Worm (Caenorhabditis elegans) whole organism, L4 larva: ENCODE measurements around the gene gpch-1.

ENCODE experiments used
- aly-2 ChIP-seq: sonication (generic microtip); optimal IDR thresholded peaks from 2 replicates; lab custom pipeline; 2018; ENCODE audit warnings: missing biosample characterization, missing genetic modification characterization
- hlh-11 ChIP-seq: fragments of 200-800 bp; sonication (Bioruptor generic); optimal IDR thresholded peaks from 2 replicates; lab custom pipeline; 2018; ENCODE audit warnings: mild to moderate bottlenecking, missing genetic modification characterization, missing compliant biosample characterization
- lsy-2 ChIP-seq, 2 experiments: fragments of 150-350 bp in 1 of 2; sonication (generic microtip) in 1 of 2; optimal IDR thresholded peaks; 2 replicates each; lab custom pipeline; 2014 to 2017; ENCODE audit warnings: missing biosample characterization in 2 of 2, missing genetic modification characterization in 2 of 2
- mep-1 ChIP-seq: fragments of 150-350 bp; sonication (generic microtip); optimal IDR thresholded peaks from 3 replicates; lab custom pipeline; 2014; ENCODE audit warnings: missing biosample characterization, missing genetic modification characterization
- mxl-2 ChIP-seq: fragments of 200-800 bp; sonication (Bioruptor generic); conservative IDR thresholded peaks from 2 replicates; pipeline ENCODE4 v1.3.6; 2022; ENCODE audit warnings: missing genetic modification reagents, missing genetic modification characterization, missing compliant biosample characterization
- nhr-77 ChIP-seq: fragments of 150-350 bp; optimal IDR thresholded peaks from 2 replicates; lab custom pipeline; 2014; ENCODE audit warnings: missing biosample characterization, missing genetic modification characterization
- pha-4 ChIP-seq, 2 experiments: fragments of 150-350 bp in 1 of 2; fragments of 200-800 bp in 1 of 2; sonication (Bioruptor generic) in 1 of 2; IDR thresholded peaks in 1 of 2; optimal IDR thresholded peaks in 1 of 2; 2 replicates each; pipeline versions ENCODE4 v1.3.6 to Lab custom; 2014 to 2022; ENCODE audit warnings: missing genetic modification characterization in 2 of 2, missing genetic modification reagents in 2 of 2, missing biosample characterization in 1 of 2, missing compliant biosample characterization in 1 of 2
- ztf-11 ChIP-seq: fragments of 150-350 bp; optimal IDR thresholded peaks from 2 replicates; lab custom pipeline; 2014; ENCODE audit warnings: missing biosample characterization, missing genetic modification characterization

DNA sequence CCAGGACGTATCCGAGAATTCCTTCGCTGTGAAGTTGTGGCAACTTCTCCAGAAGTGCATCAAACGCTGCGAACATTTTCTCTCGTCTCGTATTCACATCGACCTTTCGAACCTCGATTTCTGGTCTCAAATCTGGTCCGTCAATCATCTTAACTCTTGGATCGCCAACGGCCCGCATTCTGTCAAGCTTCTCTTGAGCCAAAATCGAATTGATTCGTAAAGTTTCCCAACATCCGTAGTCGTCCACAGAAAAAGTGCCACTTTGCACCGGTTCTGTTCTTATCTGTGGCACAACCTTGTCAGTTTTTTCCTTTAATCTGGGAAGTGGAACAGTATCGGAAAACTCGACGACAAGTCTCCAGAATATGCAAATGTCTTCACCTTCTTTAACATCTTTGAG is 26.9 kb downstream of the gpch-1 start:
- no peak for TF ChIP-seq ztf-11 (tag; lab: Kevin White, UChicago)
- no peak for TF ChIP-seq pha-4 (GFP tag; IDR thresholded peaks at IDR 0.05; lab: Robert Waterston, UW)
- no peak for TF ChIP-seq pha-4 (tag; optimal IDR thresholded peaks at IDR 0.05; lab: Kevin White, UChicago)
- no peak for TF ChIP-seq aly-2 (tag; lab: Kevin White, UChicago)
- TF ChIP-seq nhr-77 = no peak
- TF ChIP-seq mep-1 (tag; lab: Kevin White, UChicago) = no peak
- no peak for TF ChIP-seq hlh-11
- no peak for TF ChIP-seq lsy-2 (tag; optimal IDR thresholded peaks at IDR 0.05; lab: Kevin White, UChicago)
- no peak for TF ChIP-seq mxl-2 (GFP tag; lab: Robert Waterston, UW)
